Fruit fly (Drosophila melanogaster): ENCODE results near the gene CG42764.

dm6 chr3L:20439772-20440171 lies 26.1 kb downstream of the CG42764 start, which contains the start of gene Hpd:
- TF ChIP-seq CTCF (optimal IDR thresholded peaks at IDR 0.05): no peak
- no peak for TF ChIP-seq CG8478 (optimal IDR thresholded peaks at IDR 0.05)

Measured in S2 (cell line).